Worm (Caenorhabditis elegans): ENCODE measurements around the gene C04A2.15.

- peak; percentile 2 for TF ChIP-seq blmp-1 (tag; optimal IDR thresholded peaks at IDR 0.05; ENCODE audit: insufficient read depth)
- peak; percentile 14 for TF ChIP-seq ztf-4 (tag; optimal IDR thresholded peaks at IDR 0.05)
- no peak for TF ChIP-seq ama-1 (optimal IDR thresholded peaks at IDR 0.05)
- no peak for TF ChIP-seq skn-1 (tag; optimal IDR thresholded peaks at IDR 0.05)
- no peak for TF ChIP-seq nhr-11 (tag; optimal IDR thresholded peaks at IDR 0.05)
- no peak for TF ChIP-seq dmd-4 (tag; optimal IDR thresholded peaks at IDR 0.05)
- no peak for TF ChIP-seq elt-1 (tag; optimal IDR thresholded peaks at IDR 0.05)
- no peak for TF ChIP-seq ztf-11 (tag; optimal IDR thresholded peaks at IDR 0.05)
- no peak for TF ChIP-seq unc-62 (GFP tag; optimal IDR thresholded peaks at IDR 0.05)
- TF ChIP-seq fos-1 (tag; optimal IDR thresholded peaks at IDR 0.05): no peak
- peak; percentile 4 for TF ChIP-seq nhr-25 (tag; optimal IDR thresholded peaks at IDR 0.05)
- no peak for TF ChIP-seq lin-39 (tag; optimal IDR thresholded peaks at IDR 0.05)
- TF ChIP-seq ceh-82 (tag; optimal IDR thresholded peaks at IDR 0.05): no peak
These were observed 16.0 kb upstream of the C04A2.15 start for ce11 chrII:6835972-6836595.
